Fruit fly (Drosophila melanogaster) whole organism, wandering third instar larva: ENCODE data around the gene CG14096.

ENCODE experiments used
- Dif ChIP-seq: fragments of 200-275, 200-300 bp; sonication (Bioruptor generic); optimal IDR thresholded peaks from 2 replicates; lab custom pipeline; 2018; ENCODE audit warnings: missing biosample characterization, missing genetic modification characterization; ENCODE audit not compliant: partially characterized antibody
- GATAd ChIP-seq: sonication (Bioruptor generic); optimal IDR thresholded peaks from 2 replicates; lab custom pipeline; 2016; ENCODE audit warnings: missing biosample characterization, missing genetic modification characterization
- Myc ChIP-seq: fragments of >200 bp; optimal IDR thresholded peaks from 2 replicates; lab custom pipeline; 2017
- br ChIP-seq: fragments of 200-800 bp; sonication (Bioruptor generic); optimal IDR thresholded peaks from 2 replicates; lab custom pipeline; 2016; ENCODE audit warnings: missing biosample characterization, missing genetic modification characterization
- dmrt93B ChIP-seq: fragments of 200-800 bp; sonication (Bioruptor generic); optimal IDR thresholded peaks from 2 replicates; lab custom pipeline; 2018; ENCODE audit warnings: missing biosample characterization, mild to moderate bottlenecking, missing genetic modification characterization
- foxo ChIP-seq, 2 experiments: fragments of 200-800 bp; sonication (Bioruptor generic); optimal IDR thresholded peaks; 2 replicates in 1 of 2; 3 replicates in 1 of 2; lab custom pipeline; 2016 to 2017; ENCODE audit warnings: missing biosample characterization in 2 of 2, missing genetic modification characterization in 2 of 2
- fru ChIP-seq: fragments of 200-800 bp; sonication (Bioruptor generic); optimal IDR thresholded peaks from 3 replicates; lab custom pipeline; 2016; ENCODE audit warnings: missing biosample characterization, mild to moderate bottlenecking, missing genetic modification characterization
- lola ChIP-seq: fragments of >200 bp; optimal IDR thresholded peaks from 2 replicates; lab custom pipeline; 2017; ENCODE audit warnings: missing biosample characterization, missing genetic modification characterization
- psq ChIP-seq: fragments of 200-800 bp; sonication (Bioruptor generic); optimal IDR thresholded peaks from 3 replicates; lab custom pipeline; 2017; ENCODE audit warnings: missing biosample characterization, mild to moderate bottlenecking, missing genetic modification characterization, moderate library complexity

- TF ChIP-seq foxo (GFP tag; optimal IDR thresholded peaks at IDR 0.05; lab: Kevin White, UChicago) (peak in 1 of 2 experiments; percentile 20), GATAd (GFP tag; lab: Kevin White, UChicago) (no peak), Dif (GFP tag; lab: Kevin White, UChicago) (no peak), br (GFP tag; lab: Kevin White, UChicago) (no peak), lola (GFP tag; lab: Kevin White, UChicago) (no peak), fru (peak; percentile 21), Myc (no peak), psq (GFP tag; lab: Kevin White, UChicago) (no peak), dmrt93B (GFP tag; lab: Kevin White, UChicago) (no peak)
These were observed 24.6 kb downstream of the CG14096 start for dm6 chr3L:19442239-19442638.
